Worm (Caenorhabditis elegans): ENCODE data around the gene F19H6.4.
A peak's percentile ranks its signal among the peaks of the same experiment; 100 is the strongest.

F19H6.4 gene

ce11 chrX:12341338-12341737 is 24.1 kb upstream of the F19H6.4 start, which contains the start of gene zig-2:
Gene zig-2 (minus strand): TSS chrX:12341438.
- TF ChIP-seq gmeb-2 (tag; optimal IDR thresholded peaks at IDR 0.05) (no peak), hlh-8 (tag; optimal IDR thresholded peaks at IDR 0.05) (no peak), unc-3 (GFP tag; conservative IDR thresholded peaks at IDR 0.05) (no peak), unc-3 (tag; optimal IDR thresholded peaks at IDR 0.05) (no peak), pat-9 (tag; optimal IDR thresholded peaks at IDR 0.05) (no peak), ceh-48 (tag; optimal IDR thresholded peaks at IDR 0.05) (no peak), pha-4 (tag; optimal IDR thresholded peaks at IDR 0.05) (no peak), unc-42 (tag; optimal IDR thresholded peaks at IDR 0.05) (no peak), ztf-16 (tag; optimal IDR thresholded peaks at IDR 0.05) (no peak), ama-1 (optimal IDR thresholded peaks at IDR 0.05) (no peak), odd-2 (tag; optimal IDR thresholded peaks at IDR 0.05) (no peak), nhr-232 (tag; optimal IDR thresholded peaks at IDR 0.05) (no peak), ceh-34 (tag; optimal IDR thresholded peaks at IDR 0.05) (no peak)

ce11 chrX:12343279-12343678 is 22.2 kb upstream of the F19H6.4 start, which contains the start of the genes nspc-9 and nspc-10:
Gene nspc-9 (minus strand): TSS chrX:12343379.
Gene nspc-10 (plus strand): TSS chrX:12343609.
- TF ChIP-seq npax-4 (tag; optimal IDR thresholded peaks at IDR 0.05): no peak
- TF ChIP-seq hlh-30 (tag; optimal IDR thresholded peaks at IDR 0.05; ENCODE audit: insufficient read depth): no peak
- no peak for TF ChIP-seq nhr-11 (tag; optimal IDR thresholded peaks at IDR 0.05)
- no peak for TF ChIP-seq unc-86 (tag; optimal IDR thresholded peaks at IDR 0.05)
- no peak for TF ChIP-seq tbx-2 (tag; optimal IDR thresholded peaks at IDR 0.05)
- no peak for TF ChIP-seq ets-4 (tag; optimal IDR thresholded peaks at IDR 0.05)
- no peak for TF ChIP-seq tbx-7 (tag; optimal IDR thresholded peaks at IDR 0.05)
- TF ChIP-seq T23F11.4 (GFP tag; optimal IDR thresholded peaks at IDR 0.05): no peak
- TF ChIP-seq hlh-13 (GFP tag; optimal IDR thresholded peaks at IDR 0.05): no peak
- no peak for TF ChIP-seq ceh-6 (GFP tag; optimal IDR thresholded peaks at IDR 0.05)
- TF ChIP-seq nfya-1 (tag; optimal IDR thresholded peaks at IDR 0.05): no peak
- no peak for TF ChIP-seq hlh-15 (tag; optimal IDR thresholded peaks at IDR 0.05)

- TF ChIP-seq pha-4 (tag; optimal IDR thresholded peaks at IDR 0.05) (no peak), rnt-1 (tag; optimal IDR thresholded peaks at IDR 0.05) (no peak), pax-1 (tag; optimal IDR thresholded peaks at IDR 0.05) (no peak), F13H6.1 (tag; optimal IDR thresholded peaks at IDR 0.05) (no peak), sdc-2 (tag; optimal IDR thresholded peaks at IDR 0.05) (no peak), madf-2 (tag; optimal IDR thresholded peaks at IDR 0.05) (no peak), fkh-10 (GFP tag; optimal IDR thresholded peaks at IDR 0.05) (no peak), ahr-1 (tag; optimal IDR thresholded peaks at IDR 0.05) (no peak), C38D4.7 (GFP tag; optimal IDR thresholded peaks at IDR 0.05) (no peak), ets-4 (tag; optimal IDR thresholded peaks at IDR 0.05) (no peak), gmeb-2 (tag; optimal IDR thresholded peaks at IDR 0.05) (no peak), unc-86 (tag; optimal IDR thresholded peaks at IDR 0.05) (no peak)
Measured at ce11 chrX:12346729-12347128, 18.8 kb upstream of the F19H6.4 start, which contains the start of gene F42F12.11. Gene F42F12.11 (plus strand): TSS chrX:12347029.

- TF ChIP-seq unc-3 (GFP tag; conservative IDR thresholded peaks at IDR 0.05) (no peak), unc-3 (tag; optimal IDR thresholded peaks at IDR 0.05) (no peak), C38D4.7 (GFP tag; optimal IDR thresholded peaks at IDR 0.05) (no peak), ceh-18 (tag; optimal IDR thresholded peaks at IDR 0.05) (no peak), hlh-13 (GFP tag; optimal IDR thresholded peaks at IDR 0.05) (no peak), che-1 (tag; optimal IDR thresholded peaks at IDR 0.05) (peak; percentile 30), ceh-9 (tag; optimal IDR thresholded peaks at IDR 0.05) (no peak), ceh-34 (tag; optimal IDR thresholded peaks at IDR 0.05) (no peak), ceh-6 (GFP tag; optimal IDR thresholded peaks at IDR 0.05) (peak; percentile 31), syd-9 (tag; optimal IDR thresholded peaks at IDR 0.05) (no peak), pag-3 (tag; optimal IDR thresholded peaks at IDR 0.05; ENCODE audit: borderline replicate concordance) (no peak), nhr-232 (tag; optimal IDR thresholded peaks at IDR 0.05) (peak; percentile 36), nfya-1 (tag; optimal IDR thresholded peaks at IDR 0.05) (no peak), nhr-11 (tag; optimal IDR thresholded peaks at IDR 0.05) (no peak), ceh-14 (tag; optimal IDR thresholded peaks at IDR 0.05) (peak; percentile 3), dmd-4 (tag; optimal IDR thresholded peaks at IDR 0.05; ENCODE audit: borderline replicate concordance) (no peak), madf-2 (tag; optimal IDR thresholded peaks at IDR 0.05) (no peak), elt-2 (tag; optimal IDR thresholded peaks at IDR 0.05) (peak; percentile 25), dve-1 (tag; optimal IDR thresholded peaks at IDR 0.05) (no peak), pros-1 (tag; optimal IDR thresholded peaks at IDR 0.05) (no peak), lin-11 (tag; optimal IDR thresholded peaks at IDR 0.05) (no peak), sox-2 (GFP tag; IDR thresholded peaks at IDR 0.05) (no peak), ref-2 (tag; optimal IDR thresholded peaks at IDR 0.05) (no peak), ttx-3 (tag; optimal IDR thresholded peaks at IDR 0.05) (no peak), ceh-19 (GFP tag; optimal IDR thresholded peaks at IDR 0.05) (no peak)
Measured at ce11 chrX:12347822-12348221, 17.7 kb upstream of the F19H6.4 start.
